Worm (Caenorhabditis elegans) whole organism, L1 larva: Measurements from ENCODE around the gene dcaf-1.
A peak's percentile ranks its signal among the peaks of the same experiment; 100 is the strongest.

ENCODE experiments used
- C04F5.9 ChIP-seq: sonication (generic microtip); optimal IDR thresholded peaks from 2 replicates; lab custom pipeline; 2016; ENCODE audit warnings: missing genetic modification characterization, missing compliant biosample characterization
- C16A3.4 ChIP-seq: fragments of 150-350 bp; optimal IDR thresholded peaks from 2 replicates; lab custom pipeline; 2014; ENCODE audit warnings: missing biosample characterization, missing genetic modification characterization
- C34B4.2 ChIP-seq: sonication (generic microtip); optimal IDR thresholded peaks from 2 replicates; lab custom pipeline; 2017; ENCODE audit warnings: mild to moderate bottlenecking, missing genetic modification characterization, missing compliant biosample characterization
- F16B12.6 ChIP-seq: fragments of 150-350 bp; optimal IDR thresholded peaks from 2 replicates; lab custom pipeline; 2014; ENCODE audit warnings: missing biosample characterization, missing genetic modification characterization
- Y116A8C.19 ChIP-seq: sonication (generic microtip); optimal IDR thresholded peaks from 2 replicates; lab custom pipeline; 2016; ENCODE audit warnings: missing compliant biosample characterization, missing genetic modification characterization, borderline replicate concordance
- alr-1 ChIP-seq: fragments of 200-800 bp; sonication (Bioruptor generic); optimal IDR thresholded peaks from 2 replicates; lab custom pipeline; 2018; ENCODE audit warnings: borderline replicate concordance, mild to moderate bottlenecking, missing genetic modification characterization, missing compliant biosample characterization
- aly-2 ChIP-seq: fragments of 150-350 bp; optimal IDR thresholded peaks from 2 replicates; lab custom pipeline; 2014; ENCODE audit warnings: missing biosample characterization, missing genetic modification characterization
- ama-1 ChIP-seq: fragments of 150-350 bp; optimal IDR thresholded peaks from 2 replicates; lab custom pipeline; 2014
- blmp-1 ChIP-seq: fragments of 150-350 bp; optimal IDR thresholded peaks from 2 replicates; lab custom pipeline; 2014; ENCODE audit warnings: missing biosample characterization, missing genetic modification characterization
- ceh-8 ChIP-seq: fragments of 200-800 bp; sonication (Bioruptor generic); optimal IDR thresholded peaks from 2 replicates; lab custom pipeline; 2018; ENCODE audit warnings: mild to moderate bottlenecking, missing genetic modification characterization, moderate library complexity, missing compliant biosample characterization
- ceh-88 ChIP-seq: fragments of 200-800 bp; sonication (Bioruptor generic); IDR thresholded peaks from 2 replicates; pipeline ENCODE4 v1.3.6; 2022; ENCODE audit warnings: missing genetic modification characterization, missing compliant biosample characterization
- ceh-90 ChIP-seq: sonication (generic microtip); optimal IDR thresholded peaks from 2 replicates; lab custom pipeline; 2016; ENCODE audit warnings: missing genetic modification characterization, missing compliant biosample characterization
- ces-1 ChIP-seq: fragments of 150-350 bp; optimal IDR thresholded peaks from 2 replicates; lab custom pipeline; 2014; ENCODE audit warnings: missing biosample characterization, missing genetic modification reagents, missing genetic modification characterization
- dsc-1 ChIP-seq: sonication (generic microtip); optimal IDR thresholded peaks from 2 replicates; lab custom pipeline; 2016; ENCODE audit warnings: mild to moderate bottlenecking, missing genetic modification characterization, missing compliant biosample characterization
- efl-1 ChIP-seq, 4 experiments: fragments of 150-350 bp; optimal IDR thresholded peaks in 3 of 4; peaks in 1 of 4; 1 replicate in 1 of 4; 2 replicates in 3 of 4; lab custom pipeline; 2014; ENCODE audit warnings: missing biosample characterization in 2 of 4, missing genetic modification characterization in 2 of 4, missing genetic modification reagents in 2 of 4
- egl-13 ChIP-seq: sonication (generic microtip); optimal IDR thresholded peaks from 2 replicates; lab custom pipeline; 2016; ENCODE audit warnings: missing genotype, missing genetic modification reagents, missing genetic modification characterization, missing compliant biosample characterization
- egl-27 ChIP-seq, 2 experiments: fragments of 150-350 bp in 1 of 2; sonication (generic microtip); optimal IDR thresholded peaks; 3 replicates each; lab custom pipeline; 2017 to 2018; ENCODE audit warnings: missing biosample characterization in 2 of 2, missing genetic modification characterization in 2 of 2, missing genetic modification reagents in 2 of 2
- elt-2 ChIP-seq: sonication (generic microtip); optimal IDR thresholded peaks from 2 replicates; lab custom pipeline; 2016; ENCODE audit warnings: missing genetic modification characterization, mild to moderate bottlenecking, inconsistent platforms, missing compliant biosample characterization, missing genetic modification reagents
- elt-3 ChIP-seq, 6 experiments: fragments of 150-350 bp in 1 of 6; sonication (generic microtip); optimal IDR thresholded peaks; 2 replicates each; lab custom pipeline; 2017 to 2018; ENCODE audit warnings: missing biosample characterization in 6 of 6, missing genetic modification characterization in 6 of 6, inconsistent platforms in 1 of 6
- fkh-4 ChIP-seq: sonication (generic microtip); optimal IDR thresholded peaks from 2 replicates; lab custom pipeline; 2016; ENCODE audit warnings: missing compliant biosample characterization, missing genetic modification characterization, borderline replicate concordance
- fos-1 ChIP-seq: fragments of 150-350 bp; optimal IDR thresholded peaks from 2 replicates; lab custom pipeline; 2014; ENCODE audit warnings: missing biosample characterization, missing genetic modification characterization
- hlh-4 ChIP-seq: sonication (generic microtip); optimal IDR thresholded peaks from 2 replicates; lab custom pipeline; 2016; ENCODE audit warnings: mild to moderate bottlenecking, missing genetic modification characterization, missing compliant biosample characterization
- hpl-2 ChIP-seq: fragments of 150-350 bp; optimal IDR thresholded peaks from 2 replicates; lab custom pipeline; 2014; ENCODE audit warnings: missing biosample characterization, missing genetic modification reagents, missing genetic modification characterization
- irx-1 ChIP-seq: sonication (generic microtip); optimal IDR thresholded peaks from 2 replicates; lab custom pipeline; 2016; ENCODE audit warnings: missing genetic modification characterization, missing compliant biosample characterization
- isw-1 ChIP-seq: fragments of 200-800 bp; sonication (Bioruptor generic); IDR thresholded peaks from 2 replicates; pipeline ENCODE4 v1.3.6; 2022; ENCODE audit warnings: missing genetic modification characterization, missing compliant biosample characterization
- jun-1 ChIP-seq: fragments of 150-350 bp; optimal IDR thresholded peaks from 2 replicates; lab custom pipeline; 2014; ENCODE audit warnings: missing biosample characterization, missing genetic modification reagents, missing genetic modification characterization
- lin-13 ChIP-seq: fragments of 150-350 bp; optimal IDR thresholded peaks from 2 replicates; lab custom pipeline; 2014; ENCODE audit warnings: missing biosample characterization, missing genetic modification reagents, missing genetic modification characterization
- lin-15B ChIP-seq: fragments of 150-350 bp; sonication (generic microtip); optimal IDR thresholded peaks from 3 replicates; lab custom pipeline; 2014; ENCODE audit warnings: missing biosample characterization, missing genetic modification characterization
- lir-3 ChIP-seq: sonication (generic microtip); optimal IDR thresholded peaks from 2 replicates; lab custom pipeline; 2016; ENCODE audit warnings: mild to moderate bottlenecking, missing genetic modification characterization, moderate library complexity, missing compliant biosample characterization; ENCODE audit not compliant: poor library complexity
- mab-9 ChIP-seq: fragments of 200-800 bp; sonication (Bioruptor generic); IDR thresholded peaks from 2 replicates; pipeline ENCODE4 v1.3.6; 2022; ENCODE audit warnings: missing genetic modification reagents, missing genetic modification characterization, missing compliant biosample characterization
- mdl-1 ChIP-seq, 2 experiments: fragments of 150-350 bp; optimal IDR thresholded peaks; 2 replicates each; lab custom pipeline; 2014 to 2017; ENCODE audit warnings: missing biosample characterization in 2 of 2, missing genetic modification characterization in 2 of 2, inconsistent platforms in 1 of 2
- mep-1 ChIP-seq: fragments of 150-350 bp; optimal IDR thresholded peaks from 2 replicates; lab custom pipeline; 2014; ENCODE audit warnings: missing biosample characterization, missing genetic modification characterization
- nhr-11 ChIP-seq: fragments of 150-350 bp; optimal IDR thresholded peaks from 2 replicates; lab custom pipeline; 2014; ENCODE audit warnings: missing biosample characterization, missing genetic modification characterization
- nhr-19 ChIP-seq: fragments of 200-800 bp; sonication (Bioruptor generic); conservative IDR thresholded peaks from 2 replicates; pipeline ENCODE4 v1.3.6; 2022; ENCODE audit warnings: missing genetic modification characterization, missing compliant biosample characterization
- nhr-47 ChIP-seq: sonication (generic microtip); optimal IDR thresholded peaks from 2 replicates; lab custom pipeline; 2016; ENCODE audit warnings: mild to moderate bottlenecking, missing genetic modification characterization, moderate library complexity, missing compliant biosample characterization
- nhr-77 ChIP-seq: fragments of 150-350 bp; optimal IDR thresholded peaks from 2 replicates; lab custom pipeline; 2014; ENCODE audit warnings: missing biosample characterization, missing genetic modification characterization
- nhr-84 ChIP-seq: sonication (generic microtip); optimal IDR thresholded peaks from 2 replicates; lab custom pipeline; 2017; ENCODE audit warnings: missing biosample characterization, missing genetic modification characterization
- nhr-90 ChIP-seq: sonication (generic microtip); optimal IDR thresholded peaks from 2 replicates; lab custom pipeline; 2016; ENCODE audit warnings: mild to moderate bottlenecking, missing genetic modification characterization, missing compliant biosample characterization; ENCODE audit not compliant: poor library complexity
- pag-3 ChIP-seq: sonication (generic microtip); optimal IDR thresholded peaks from 2 replicates; lab custom pipeline; 2017; ENCODE audit warnings: missing genetic modification characterization, mild to moderate bottlenecking, missing compliant biosample characterization, antibody characterized with exemption, borderline replicate concordance; ENCODE audit not compliant: insufficient read depth
- pax-3 ChIP-seq: fragments of 200-800 bp; sonication (Bioruptor generic); optimal IDR thresholded peaks from 2 replicates; lab custom pipeline; 2018; ENCODE audit warnings: mild to moderate bottlenecking, missing genetic modification characterization, moderate library complexity, missing compliant biosample characterization
- pqm-1 ChIP-seq: sonication (generic microtip); optimal IDR thresholded peaks from 3 replicates; lab custom pipeline; 2017; ENCODE audit warnings: missing biosample characterization, missing genetic modification characterization
- rnt-1 ChIP-seq: sonication (generic microtip); optimal IDR thresholded peaks from 2 replicates; lab custom pipeline; 2016; ENCODE audit warnings: mild to moderate bottlenecking, missing genetic modification characterization, moderate library complexity, missing compliant biosample characterization
- skn-1 ChIP-seq: fragments of 150-350 bp; optimal IDR thresholded peaks from 2 replicates; lab custom pipeline; 2014; ENCODE audit warnings: missing biosample characterization, missing genetic modification characterization
- snpc-4 ChIP-seq: fragments of 150-350 bp; optimal IDR thresholded peaks from 2 replicates; lab custom pipeline; 2014; ENCODE audit warnings: missing biosample characterization, missing genetic modification characterization
- sox-4 ChIP-seq: sonication (generic microtip); optimal IDR thresholded peaks from 2 replicates; lab custom pipeline; 2016; ENCODE audit warnings: missing genetic modification characterization, missing compliant biosample characterization
- sptf-1 ChIP-seq: fragments of 150-350 bp; optimal IDR thresholded peaks from 2 replicates; lab custom pipeline; 2014; ENCODE audit warnings: missing biosample characterization, missing genetic modification characterization
- sup-37 ChIP-seq: fragments of 200-800 bp; sonication (Bioruptor generic); optimal IDR thresholded peaks from 2 replicates; lab custom pipeline; 2018; ENCODE audit warnings: mild to moderate bottlenecking, missing genetic modification characterization, missing compliant biosample characterization
- swsn-7 ChIP-seq: sonication (generic microtip); optimal IDR thresholded peaks from 2 replicates; lab custom pipeline; 2016; ENCODE audit warnings: missing genetic modification characterization, missing compliant biosample characterization
- tbx-2 ChIP-seq: sonication (generic microtip); optimal IDR thresholded peaks from 2 replicates; lab custom pipeline; 2016; ENCODE audit warnings: missing genetic modification characterization, missing compliant biosample characterization
- unc-30 ChIP-seq: sonication (generic microtip); optimal IDR thresholded peaks from 2 replicates; lab custom pipeline; 2017; ENCODE audit warnings: missing biosample characterization, missing genetic modification characterization
- unc-86 ChIP-seq: sonication (generic microtip); optimal IDR thresholded peaks from 2 replicates; lab custom pipeline; 2016; ENCODE audit warnings: missing genetic modification characterization, missing compliant biosample characterization
- vab-15 ChIP-seq: sonication (generic microtip); optimal IDR thresholded peaks from 2 replicates; lab custom pipeline; 2017; ENCODE audit warnings: missing genotype, mild to moderate bottlenecking, missing genetic modification characterization, missing compliant biosample characterization
- ztf-4 ChIP-seq: fragments of 150-350 bp; optimal IDR thresholded peaks from 2 replicates; lab custom pipeline; 2014; ENCODE audit warnings: missing biosample characterization, missing genetic modification characterization

dcaf-1 gene

ce11 chrIV:9669969-9670368 lies 36.6 kb downstream of the dcaf-1 start (continued):
- TF ChIP-seq pag-3 (tag; lab: Kevin White, UChicago) (no peak), lin-13 (GFP tag; lab: Kevin White, UChicago) (peak; percentile 1), ama-1 (lab: Kevin White, UChicago) (peak; percentile 9), nhr-47 (tag; lab: Kevin White, UChicago) (peak; percentile 67), pqm-1 (tag; lab: Kevin White, UChicago) (no peak), tbx-2 (tag; lab: Kevin White, UChicago) (peak; percentile 35), vab-15 (tag; lab: Kevin White, UChicago) (no peak), lir-3 (peak; percentile 19), mab-9 (GFP tag; lab: Robert Waterston, UW) (no peak), nhr-11 (peak; percentile 7), egl-27 (tag; optimal IDR thresholded peaks at IDR 0.05; lab: Kevin White, UChicago) (no peak), C34B4.2 (no peak), jun-1 (tag; lab: Kevin White, UChicago) (peak; percentile 56), egl-13 (tag; lab: Kevin White, UChicago) (no peak), pax-3 (tag; lab: Kevin White, UChicago) (no peak), nhr-84 (no peak), dsc-1 (tag; lab: Kevin White, UChicago) (no peak), blmp-1 (tag; lab: Kevin White, UChicago) (peak; percentile 77), F16B12.6 (tag; lab: Kevin White, UChicago) (no peak), aly-2 (tag; lab: Kevin White, UChicago) (no peak), elt-3 (tag; optimal IDR thresholded peaks at IDR 0.05; lab: Kevin White, UChicago) (peak in 2 of 6 experiments; percentile 2 to 68), swsn-7 (tag; lab: Kevin White, UChicago) (peak; percentile 59), irx-1 (peak; percentile 34), ceh-8 (GFP tag; lab: Kevin White, UChicago) (no peak), mep-1 (peak; percentile 88), ces-1 (GFP tag; lab: Kevin White, UChicago) (no peak), hlh-4 (tag; lab: Kevin White, UChicago) (no peak), hpl-2 (GFP tag; lab: Kevin White, UChicago) (no peak), sptf-1 (tag; lab: Kevin White, UChicago) (no peak), fos-1 (tag; lab: Kevin White, UChicago) (no peak), ceh-88 (no peak), isw-1 (no peak), unc-30 (tag; lab: Kevin White, UChicago) (no peak), ztf-4 (tag; lab: Kevin White, UChicago) (peak; percentile 25), sox-4 (no peak), alr-1 (tag; lab: Kevin White, UChicago) (no peak), lin-15B (tag; lab: Kevin White, UChicago) (no peak), fkh-4 (no peak), nhr-77 (tag; lab: Kevin White, UChicago) (peak; percentile 33), nhr-90 (peak; percentile 74), efl-1 (optimal IDR thresholded peaks at IDR 0.05; lab: Kevin White, UChicago) (peak; percentile 51 to 56), efl-1 (GFP tag; optimal IDR thresholded peaks at IDR 0.05 in 1 of 2; lab: Kevin White, UChicago) (peak; percentile 30 to 95), elt-2 (tag; lab: Kevin White, UChicago) (no peak), unc-86 (tag; lab: Kevin White, UChicago) (no peak), C16A3.4 (tag; lab: Kevin White, UChicago) (no peak), ceh-90 (tag; lab: Kevin White, UChicago) (no peak), C04F5.9 (tag; lab: Kevin White, UChicago) (peak; percentile 24), nhr-19 (GFP tag; lab: Robert Waterston, UW) (peak; percentile 73), mdl-1 (tag; optimal IDR thresholded peaks at IDR 0.05; lab: Kevin White, UChicago) (peak; percentile 8 to 70), sup-37 (GFP tag; lab: Kevin White, UChicago) (no peak), skn-1 (tag; lab: Kevin White, UChicago) (peak; percentile 20), rnt-1 (tag; lab: Kevin White, UChicago) (peak; percentile 67), snpc-4 (no peak), Y116A8C.19 (tag; lab: Kevin White, UChicago) (no peak)
